Worm (Caenorhabditis elegans) whole organism, L2 larva: ENCODE measurements around the gene isp-1.

ENCODE experiments used
- aly-2 ChIP-seq: fragments of 150-350 bp; optimal IDR thresholded peaks from 2 replicates; lab custom pipeline; 2014; ENCODE audit warnings: missing biosample characterization, missing genetic modification characterization
- ceh-16 ChIP-seq: fragments of 150-350 bp; optimal IDR thresholded peaks from 2 replicates; lab custom pipeline; 2014; ENCODE audit warnings: missing biosample characterization, missing genetic modification characterization
- ceh-82 ChIP-seq: fragments of 150-350 bp; optimal IDR thresholded peaks from 2 replicates; lab custom pipeline; 2014; ENCODE audit warnings: missing biosample characterization, missing genetic modification characterization
- crh-2 ChIP-seq: sonication (generic microtip); optimal IDR thresholded peaks from 2 replicates; lab custom pipeline; 2017; ENCODE audit warnings: missing biosample characterization, missing genetic modification characterization
- egl-27 ChIP-seq: sonication (generic microtip); optimal IDR thresholded peaks from 3 replicates; lab custom pipeline; 2017; ENCODE audit warnings: missing biosample characterization, missing genetic modification reagents, missing genetic modification characterization
- elt-3 ChIP-seq: sonication (generic microtip); optimal IDR thresholded peaks from 2 replicates; lab custom pipeline; 2017; ENCODE audit warnings: missing biosample characterization, missing genetic modification characterization
- fos-1 ChIP-seq: fragments of 150-350 bp; optimal IDR thresholded peaks from 2 replicates; lab custom pipeline; 2014; ENCODE audit warnings: missing biosample characterization, missing genetic modification characterization
- lin-13 ChIP-seq: fragments of 150-350 bp; optimal IDR thresholded peaks from 2 replicates; lab custom pipeline; 2014; ENCODE audit warnings: missing biosample characterization, missing genetic modification reagents, missing genetic modification characterization
- nhr-10 ChIP-seq: sonication (generic microtip); optimal IDR thresholded peaks from 2 replicates; lab custom pipeline; 2017; ENCODE audit warnings: missing biosample characterization, missing genetic modification characterization
- nhr-12 ChIP-seq: fragments of 150-350 bp; optimal IDR thresholded peaks from 2 replicates; lab custom pipeline; 2014; ENCODE audit warnings: missing biosample characterization, missing genetic modification characterization
- nhr-129 ChIP-seq: fragments of 150-350 bp; optimal IDR thresholded peaks from 2 replicates; lab custom pipeline; 2014; ENCODE audit warnings: missing biosample characterization, missing genetic modification characterization
- nhr-21 ChIP-seq: fragments of 150-350 bp; optimal IDR thresholded peaks from 2 replicates; lab custom pipeline; 2014; ENCODE audit warnings: missing biosample characterization, missing genetic modification characterization
- nhr-237 ChIP-seq: fragments of 150-350 bp; optimal IDR thresholded peaks from 2 replicates; lab custom pipeline; 2014; ENCODE audit warnings: missing biosample characterization, missing genetic modification characterization
- nhr-25 ChIP-seq: fragments of 150-350 bp; sonication (generic microtip); optimal IDR thresholded peaks from 3 replicates; lab custom pipeline; 2014; ENCODE audit warnings: missing biosample characterization, missing genetic modification characterization
- nhr-6 ChIP-seq: fragments of 150-350 bp; optimal IDR thresholded peaks from 2 replicates; lab custom pipeline; 2014; ENCODE audit warnings: missing biosample characterization, missing genetic modification characterization
- nhr-77 ChIP-seq: fragments of 150-350 bp; optimal IDR thresholded peaks from 2 replicates; lab custom pipeline; 2014; ENCODE audit warnings: missing biosample characterization, missing genetic modification characterization
- peb-1 ChIP-seq: fragments of 150-350 bp; optimal IDR thresholded peaks from 2 replicates; lab custom pipeline; 2014; ENCODE audit warnings: missing biosample characterization, missing genetic modification characterization
- skn-1 ChIP-seq: sonication (generic microtip); optimal IDR thresholded peaks from 2 replicates; lab custom pipeline; 2017; ENCODE audit warnings: missing biosample characterization, missing genetic modification characterization
- sma-3 ChIP-seq: sonication (generic microtip); optimal IDR thresholded peaks from 2 replicates; lab custom pipeline; 2016; ENCODE audit warnings: missing genetic modification reagents, missing genetic modification characterization, missing compliant biosample characterization
- sma-9 ChIP-seq, 2 experiments: fragments of 150-350 bp in 1 of 2; sonication (generic microtip) in 1 of 2; optimal IDR thresholded peaks; 2 replicates each; lab custom pipeline; 2014 to 2016; ENCODE audit warnings: missing genetic modification characterization in 2 of 2, mild to moderate bottlenecking in 1 of 2, missing biosample characterization in 1 of 2, missing compliant biosample characterization in 1 of 2, missing genetic modification reagents in 1 of 2, moderate library complexity in 1 of 2
- unc-39 ChIP-seq: fragments of 150-350 bp; optimal IDR thresholded peaks from 2 replicates; lab custom pipeline; 2014; ENCODE audit warnings: missing biosample characterization, missing genetic modification characterization
- unc-62 ChIP-seq: fragments of 150-350 bp; optimal IDR thresholded peaks from 2 replicates; lab custom pipeline; 2014; ENCODE audit warnings: missing biosample characterization, missing genetic modification reagents, missing genetic modification characterization
- zag-1 ChIP-seq: fragments of 150-350 bp; optimal IDR thresholded peaks from 2 replicates; lab custom pipeline; 2014; ENCODE audit warnings: missing biosample characterization, missing genetic modification characterization
- ztf-4 ChIP-seq: fragments of 150-350 bp; optimal IDR thresholded peaks from 2 replicates; lab custom pipeline; 2014; ENCODE audit warnings: missing biosample characterization, missing genetic modification characterization

Gene isp-1

ce11 chrIV:8103196-8103595, 32.7 kb downstream of the isp-1 start:
- peak; percentile 66 for TF ChIP-seq sma-9 (GFP tag; optimal IDR thresholded peaks at IDR 0.05; lab: Kevin White, UChicago)
- TF ChIP-seq sma-9 (tag; optimal IDR thresholded peaks at IDR 0.05; lab: Kevin White, UChicago), result no peak
- peak; percentile 45 for TF ChIP-seq nhr-21
- TF ChIP-seq nhr-25 (tag; lab: Kevin White, UChicago), result peak; percentile 37
- TF ChIP-seq zag-1 (tag; lab: Kevin White, UChicago), result no peak
- TF ChIP-seq crh-2 (tag; lab: Kevin White, UChicago), result peak; percentile 3
- no peak for TF ChIP-seq nhr-129 (tag; lab: Kevin White, UChicago)
- TF ChIP-seq sma-3, result peak; percentile 14
- TF ChIP-seq, all 48 proteins: peak for 5

ce11 chrIV:8102231-8102630, 33.6 kb downstream of the isp-1 start, which contains the start of gene Y42H9AR.5:
TSS of gene Y42H9AR.5 (plus strand) at chrIV:8102531.
- TF ChIP-seq ceh-82 (tag; lab: Kevin White, UChicago), result no peak
- peak; percentile 42 for TF ChIP-seq fos-1 (tag; lab: Kevin White, UChicago)

DNA sequence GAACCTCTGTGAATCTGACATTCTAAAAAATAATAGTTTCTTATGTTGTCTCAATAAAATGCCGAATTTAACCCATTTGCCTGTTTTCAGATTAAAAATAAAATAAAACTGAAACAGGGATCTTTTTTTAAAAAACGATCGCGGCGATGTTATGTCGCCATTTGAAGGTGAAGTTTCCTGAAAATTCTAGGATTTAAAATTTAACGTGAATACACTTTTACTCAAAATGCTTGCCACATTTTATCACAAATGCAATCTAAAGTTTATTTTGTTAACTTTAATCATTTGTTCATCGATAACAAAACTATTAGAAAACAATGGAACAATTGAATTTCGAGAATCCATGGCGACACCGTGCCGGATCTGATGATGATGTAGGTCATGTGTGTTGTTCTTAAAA, 36.3 kb downstream of the isp-1 start, which contains the start of gene Y42H9AR.2:
Gene Y42H9AR.2 (plus strand): TSS at position 301 of the 400 bp plus-strand sequence.
- TF ChIP-seq peb-1 (tag; lab: Kevin White, UChicago), result no peak
- TF ChIP-seq ztf-4 (tag; lab: Kevin White, UChicago), result no peak
- no peak for TF ChIP-seq aly-2 (tag; lab: Kevin White, UChicago)
- TF ChIP-seq nhr-77 (tag; lab: Kevin White, UChicago), result no peak
- no peak for TF ChIP-seq nhr-237 (tag; lab: Kevin White, UChicago)
- TF ChIP-seq ceh-16 (tag; lab: Kevin White, UChicago), result no peak
- TF ChIP-seq sma-9 (GFP tag; optimal IDR thresholded peaks at IDR 0.05; lab: Kevin White, UChicago), result no peak
- TF ChIP-seq sma-9 (tag; optimal IDR thresholded peaks at IDR 0.05; lab: Kevin White, UChicago), result no peak
- TF ChIP-seq egl-27 (tag; lab: Kevin White, UChicago), result no peak
- no peak for TF ChIP-seq unc-39 (tag; lab: Kevin White, UChicago)
- TF ChIP-seq unc-62 (GFP tag; lab: Kevin White, UChicago), result no peak

- no peak for TF ChIP-seq nhr-6 (tag; lab: Kevin White, UChicago)
These were observed 39.5 kb downstream of the isp-1 start for ce11 chrIV:8096375-8096774.

DNA sequence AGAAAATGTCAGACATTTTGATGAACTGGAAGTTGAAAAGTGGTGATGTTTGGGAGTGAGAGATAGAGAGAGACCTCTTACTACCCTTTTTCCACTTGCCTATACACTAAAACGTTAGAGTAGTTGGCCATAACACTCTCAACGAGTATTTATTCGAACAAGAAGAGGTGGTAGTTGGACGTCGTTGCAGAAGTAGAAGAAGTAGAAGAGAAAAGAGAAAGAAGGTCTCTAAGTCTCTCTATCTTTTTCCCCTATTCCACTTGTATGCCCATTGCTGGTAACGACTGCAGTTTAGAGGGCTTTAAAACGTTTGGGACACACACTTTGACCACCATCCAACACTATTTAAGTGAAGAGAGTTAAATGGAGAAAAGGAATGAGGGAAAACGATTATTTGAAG, 44.3 kb downstream of the isp-1 start:
- TF ChIP-seq nhr-10, result no peak
- no peak for TF ChIP-seq nhr-12 (tag; lab: Kevin White, UChicago)
- no peak for TF ChIP-seq fos-1 (tag; lab: Kevin White, UChicago)
- TF ChIP-seq lin-13, result no peak
- no peak for TF ChIP-seq elt-3

- TF ChIP-seq fos-1 (tag; lab: Kevin White, UChicago), result peak; percentile 0
- no peak for TF ChIP-seq skn-1 (tag; lab: Kevin White, UChicago)
These were observed 49.3 kb downstream of the isp-1 start, which contains the start of gene nsy-7 for ce11 chrIV:8086552-8086951. TSS of gene nsy-7 (minus strand) at chrIV:8086652.
